Worm (Caenorhabditis elegans) whole organism, early embryonic: ENCODE data around the gene F14H3.15.

Experiments
- B0310.2 ChIP-seq: sonication (generic microtip); optimal IDR thresholded peaks from 2 replicates; lab custom pipeline; 2016; ENCODE audit warnings: mild to moderate bottlenecking, missing genetic modification characterization, missing compliant biosample characterization
- F13C5.2 ChIP-seq: sonication (generic microtip); optimal IDR thresholded peaks from 2 replicates; lab custom pipeline; 2017; ENCODE audit warnings: mild to moderate bottlenecking, missing genetic modification characterization, inconsistent platforms, missing compliant biosample characterization
- ama-1 ChIP-seq: fragments of 150-350 bp; optimal IDR thresholded peaks from 2 replicates; lab custom pipeline; 2014
- ceh-36 ChIP-seq: sonication (generic microtip); optimal IDR thresholded peaks from 2 replicates; lab custom pipeline; 2016; ENCODE audit warnings: missing genetic modification characterization, inconsistent platforms, missing compliant biosample characterization
- hmbx-1 ChIP-seq: sonication (generic microtip); optimal IDR thresholded peaks from 2 replicates; lab custom pipeline; 2016; ENCODE audit warnings: mild to moderate bottlenecking, missing genetic modification characterization, missing compliant biosample characterization
- hnd-1 ChIP-seq: sonication (generic microtip); optimal IDR thresholded peaks from 2 replicates; lab custom pipeline; 2016; ENCODE audit warnings: missing genetic modification characterization, missing compliant biosample characterization

ce11 chrV:16103594-16103993 lies 43.6 kb upstream of the F14H3.15 start, which contains the start of gene argk-1:
- TF ChIP-seq hnd-1 (tag; lab: Kevin White, UChicago) (no peak), ceh-36 (tag; lab: Kevin White, UChicago) (no peak), ama-1 (lab: Kevin White, UChicago) (no peak), F13C5.2 (tag; lab: Kevin White, UChicago) (no peak), hmbx-1 (tag; lab: Kevin White, UChicago) (no peak), B0310.2 (no peak)
